Worm (Caenorhabditis elegans) whole organism, L3 larva: ENCODE results near the gene F09B9.5.

Experiments
- ZK546.5 ChIP-seq: sonication (generic microtip); optimal IDR thresholded peaks from 2 replicates; lab custom pipeline; 2017; ENCODE audit warnings: missing biosample characterization, missing genetic modification characterization
- ama-1 ChIP-seq: fragments of 150-350 bp; optimal IDR thresholded peaks from 2 replicates; lab custom pipeline; 2018
- fkh-10 ChIP-seq: sonication (generic microtip); optimal IDR thresholded peaks from 2 replicates; lab custom pipeline; 2017; ENCODE audit warnings: missing biosample characterization, missing genetic modification reagents, missing genetic modification characterization
- mdl-1 ChIP-seq: fragments of 150-350 bp; optimal IDR thresholded peaks from 2 replicates; lab custom pipeline; 2014; ENCODE audit warnings: missing biosample characterization, missing genetic modification characterization

DNA sequence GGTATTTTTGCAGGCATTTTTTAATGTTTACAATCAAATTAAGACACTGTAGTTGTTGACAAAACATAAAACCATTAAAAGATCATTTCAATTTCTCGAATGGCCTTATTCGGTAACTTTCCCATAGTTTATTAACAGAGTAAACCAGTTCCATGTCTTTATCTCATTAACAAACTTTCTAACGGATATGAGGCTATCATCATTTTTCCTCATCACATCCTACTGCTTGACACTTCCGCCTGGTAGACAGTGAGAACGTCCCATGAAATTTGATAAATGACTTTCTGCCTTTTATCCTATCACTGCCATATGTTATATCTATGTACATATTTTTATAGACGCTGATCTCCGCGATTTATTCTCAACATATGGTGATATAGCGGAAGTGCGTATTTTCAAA lies 16.0 kb downstream of the F09B9.5 start:
- TF ChIP-seq mdl-1 (tag; lab: Kevin White, UChicago) (no peak), fkh-10 (no peak), ama-1 (lab: Kevin White, UChicago) (no peak), ZK546.5 (no peak)
